Fruit fly (Drosophila melanogaster): Measurements from ENCODE around the gene Top1.

Gene Top1

DNA sequence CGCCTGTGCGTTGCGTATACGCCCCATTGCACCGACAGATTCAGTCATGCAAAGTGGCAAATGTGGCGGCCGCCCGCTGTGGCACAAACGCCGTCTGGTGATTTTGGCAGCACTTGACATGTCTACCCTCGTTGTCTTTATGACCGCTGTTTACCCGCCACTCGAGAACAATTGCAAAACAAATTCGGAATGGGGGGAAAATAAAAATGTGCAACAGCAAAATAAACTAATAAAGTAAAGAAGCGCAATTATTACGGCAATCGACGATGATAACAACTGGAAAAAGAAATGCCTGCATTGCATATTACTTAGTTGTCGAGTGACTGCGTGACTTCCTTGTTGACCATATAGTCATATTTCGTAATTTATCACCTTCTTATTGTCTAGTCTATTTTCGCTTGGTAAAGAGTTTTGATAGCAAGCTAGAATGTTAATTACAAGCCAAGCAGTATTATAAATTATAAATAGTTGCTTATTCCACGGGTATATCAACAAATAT is 10.8 kb upstream of the Top1 start:
- TF ChIP-seq CG8478 (optimal IDR thresholded peaks at IDR 0.05) (no peak), CTCF (optimal IDR thresholded peaks at IDR 0.05) (no peak)

DNA sequence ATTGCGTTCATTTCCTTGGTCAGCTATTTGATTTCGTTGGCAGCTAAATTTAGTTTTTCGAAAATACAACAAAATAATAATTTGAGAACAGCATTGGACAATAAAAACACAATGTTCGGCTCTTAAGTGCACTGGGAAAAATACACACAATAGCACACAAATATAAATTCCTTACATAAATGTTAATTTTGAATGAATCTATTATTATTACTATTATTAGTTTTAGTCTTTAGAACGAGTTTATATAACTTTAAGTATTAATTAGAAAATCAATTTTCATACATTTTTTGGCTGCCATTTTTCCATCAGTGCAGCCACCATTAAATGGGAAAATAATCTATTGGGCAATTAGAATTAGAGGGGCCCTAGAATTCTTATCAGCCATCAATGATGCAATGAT is 9.4 kb upstream of the Top1 start:
- TF ChIP-seq CG8478 (optimal IDR thresholded peaks at IDR 0.05) (no peak), CTCF (optimal IDR thresholded peaks at IDR 0.05) (no peak)

DNA sequence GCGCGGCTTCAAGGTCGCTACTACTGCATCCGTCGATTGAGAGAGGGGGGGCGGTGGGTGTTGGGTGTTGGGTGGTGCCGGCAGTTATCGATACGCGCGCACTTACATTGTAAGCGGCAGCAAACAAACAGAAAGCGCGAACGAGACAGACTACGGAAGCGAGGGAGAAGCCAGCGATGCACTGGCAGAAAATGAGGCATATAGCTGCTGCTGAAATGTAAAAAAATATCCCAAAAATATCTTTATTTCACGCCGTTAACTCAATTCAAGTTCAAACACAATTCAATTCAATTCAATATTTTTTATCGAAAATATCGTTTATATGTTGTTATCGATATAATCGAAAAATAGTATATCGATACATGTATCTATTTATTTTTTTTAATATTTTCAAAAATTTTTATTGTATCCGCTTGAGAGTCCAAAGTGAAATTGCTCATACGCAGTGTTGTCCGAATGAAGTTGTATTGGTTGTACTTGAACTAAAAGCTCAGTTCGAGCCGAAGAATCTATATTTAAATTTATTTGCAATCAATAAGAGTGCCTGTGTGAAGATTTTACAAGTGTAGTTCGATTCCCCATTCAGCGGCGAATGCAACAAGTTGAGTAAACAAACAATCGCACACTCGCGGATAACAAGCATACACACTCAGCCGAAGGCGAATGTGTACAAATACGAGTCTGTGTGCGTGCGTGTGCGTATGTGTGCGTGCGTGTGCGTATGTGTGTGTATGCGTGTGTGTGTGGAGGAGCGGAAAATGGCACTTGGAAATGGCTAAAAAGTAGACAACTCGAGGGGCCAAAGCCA is 7.0 kb upstream of the Top1 start:
- TF ChIP-seq CG8478 (optimal IDR thresholded peaks at IDR 0.05) (no peak), CTCF (optimal IDR thresholded peaks at IDR 0.05) (no peak)

DNA sequence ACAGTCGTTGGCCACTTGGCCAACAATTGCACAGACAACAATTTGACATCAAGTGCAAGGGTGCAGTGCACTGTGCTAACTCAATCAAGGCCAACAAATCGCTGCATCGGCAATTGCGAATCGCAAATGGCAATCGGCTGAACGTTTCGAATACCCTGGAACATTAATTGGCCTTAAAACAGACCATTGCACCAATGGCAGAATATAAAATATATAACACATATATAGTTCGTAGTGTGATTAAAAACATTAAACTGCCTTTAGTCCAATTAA is 6.5 kb upstream of the Top1 start:
- no peak for TF ChIP-seq CTCF (optimal IDR thresholded peaks at IDR 0.05)
- TF ChIP-seq CG8478 (optimal IDR thresholded peaks at IDR 0.05): no peak

DNA sequence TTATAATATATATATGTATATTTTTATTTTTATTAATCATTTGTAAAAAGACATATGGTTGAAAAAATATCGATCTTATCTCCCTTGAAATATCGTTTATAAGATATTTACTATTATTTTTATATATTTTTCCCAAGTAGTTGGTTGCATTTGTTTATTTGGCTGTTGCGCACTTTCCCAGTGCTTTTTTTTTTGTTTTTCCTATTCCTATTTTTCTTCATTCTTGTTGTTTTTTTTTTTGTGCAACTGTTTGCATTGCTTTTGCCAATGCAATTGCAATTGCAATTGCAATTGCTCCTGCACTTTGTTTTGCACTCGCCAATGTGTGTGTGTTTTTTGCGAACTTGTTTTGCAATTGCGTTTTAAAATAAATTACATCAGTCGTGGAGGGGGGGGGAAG is 5.9 kb upstream of the Top1 start:
- no peak for TF ChIP-seq CTCF (optimal IDR thresholded peaks at IDR 0.05)
- TF ChIP-seq CG8478 (optimal IDR thresholded peaks at IDR 0.05): no peak

DNA sequence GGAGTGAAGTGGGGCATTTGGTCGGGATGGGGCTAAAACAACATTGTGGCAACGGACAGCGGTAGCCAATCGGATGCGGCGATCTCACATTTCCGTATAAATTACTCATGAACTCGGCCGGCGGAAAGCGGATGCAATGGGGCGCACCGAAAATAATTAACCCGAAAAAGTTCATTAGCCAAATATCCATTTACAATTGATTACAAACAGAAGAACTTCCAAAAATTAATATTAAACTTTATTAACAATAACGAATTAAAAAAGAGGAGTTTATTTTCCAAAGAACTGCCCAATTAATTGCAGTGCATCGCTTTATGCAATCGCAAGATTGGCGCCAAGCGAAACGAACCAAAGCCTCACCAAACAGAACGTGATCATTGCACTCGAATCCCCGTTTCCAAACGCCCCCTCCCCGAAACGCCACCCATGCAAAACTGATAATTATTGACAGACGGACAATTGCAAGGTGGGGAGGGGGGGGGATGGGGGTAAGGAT is 5.4 kb upstream of the Top1 start:
- TF ChIP-seq CG8478 (optimal IDR thresholded peaks at IDR 0.05) (no peak), CTCF (optimal IDR thresholded peaks at IDR 0.05) (no peak)

DNA sequence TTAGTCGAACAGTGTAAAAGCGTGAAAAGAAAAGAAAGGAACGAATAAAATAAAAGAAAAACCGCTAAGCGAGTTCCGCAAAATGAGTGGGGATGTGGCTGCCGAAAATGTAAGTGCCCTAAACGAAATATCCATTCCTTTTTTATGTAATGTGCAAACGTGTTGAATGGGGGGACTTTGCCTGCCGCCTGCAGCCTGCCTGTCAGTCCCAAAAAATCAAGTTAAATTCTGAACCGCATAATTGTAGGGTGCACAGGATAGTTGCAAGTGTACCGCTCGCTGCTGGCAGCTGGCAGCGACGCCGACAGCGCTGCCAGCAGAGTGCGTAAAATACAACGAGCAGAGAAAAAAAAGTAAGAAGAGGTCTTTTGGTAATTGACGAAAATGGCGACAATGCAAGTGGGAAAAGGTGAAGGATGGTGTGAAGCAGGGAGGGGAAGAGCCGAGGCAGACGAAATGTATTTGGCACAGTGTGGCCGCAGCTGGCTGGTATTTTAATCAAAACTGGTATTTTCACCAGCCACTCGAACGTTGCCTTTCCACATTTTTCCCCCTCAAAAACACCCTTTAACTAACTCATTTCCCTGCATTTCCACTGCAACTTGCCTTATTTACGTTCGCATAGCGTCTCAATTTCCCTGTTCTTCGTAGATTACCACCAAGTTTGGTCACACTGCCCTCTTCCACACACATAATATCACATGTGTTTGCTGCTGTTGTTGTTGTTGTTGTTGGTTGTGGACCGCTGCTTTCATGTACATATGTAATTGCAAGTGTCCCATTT is 612 bp downstream of the Top1 start:
- TF ChIP-seq CTCF (optimal IDR thresholded peaks at IDR 0.05) (peak in 1 of 2 experiments; percentile 30), CG8478 (optimal IDR thresholded peaks at IDR 0.05) (no peak)

DNA sequence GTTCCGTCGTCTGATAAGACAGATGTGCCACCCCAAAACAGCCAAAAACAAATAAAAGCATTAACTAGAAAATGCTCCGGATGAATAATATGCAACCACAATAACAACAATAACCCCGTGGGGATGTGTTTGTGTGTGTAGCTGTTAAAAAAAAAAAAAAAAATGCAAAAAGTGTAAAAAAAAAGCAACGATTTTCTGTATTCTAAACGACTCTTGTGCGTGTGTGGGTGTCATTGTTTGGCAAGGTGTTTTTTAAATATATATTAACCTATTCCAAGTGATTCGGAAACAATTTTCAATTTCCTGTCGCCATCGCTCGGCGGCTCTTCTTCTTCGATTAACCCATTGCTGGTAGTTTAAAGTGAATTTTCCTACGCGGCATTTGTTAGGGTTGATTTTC is 1.2 kb downstream of the Top1 start:
- no peak for TF ChIP-seq CG8478 (optimal IDR thresholded peaks at IDR 0.05)

DNA sequence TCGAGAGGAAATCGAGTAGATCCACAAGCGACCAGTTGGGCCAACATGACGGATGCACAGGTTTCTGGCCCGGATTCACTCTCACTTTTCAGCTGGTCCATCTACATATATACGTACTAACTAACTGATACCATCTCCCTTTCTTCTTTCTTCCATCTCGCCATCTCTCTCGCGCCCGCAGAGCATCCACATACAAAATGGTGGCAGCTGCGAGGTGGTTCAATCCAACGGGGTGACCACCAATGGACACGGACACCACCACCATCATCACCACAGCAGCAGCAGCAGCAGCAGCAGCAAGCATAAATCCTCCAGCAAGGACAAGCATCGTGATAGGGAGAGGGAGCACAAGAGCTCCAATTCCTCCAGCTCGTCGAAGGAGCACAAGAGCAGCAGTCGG is 1.7 kb downstream of the Top1 start:
- TF ChIP-seq CG8478 (optimal IDR thresholded peaks at IDR 0.05) (no peak), CTCF (optimal IDR thresholded peaks at IDR 0.05) (no peak)

DNA sequence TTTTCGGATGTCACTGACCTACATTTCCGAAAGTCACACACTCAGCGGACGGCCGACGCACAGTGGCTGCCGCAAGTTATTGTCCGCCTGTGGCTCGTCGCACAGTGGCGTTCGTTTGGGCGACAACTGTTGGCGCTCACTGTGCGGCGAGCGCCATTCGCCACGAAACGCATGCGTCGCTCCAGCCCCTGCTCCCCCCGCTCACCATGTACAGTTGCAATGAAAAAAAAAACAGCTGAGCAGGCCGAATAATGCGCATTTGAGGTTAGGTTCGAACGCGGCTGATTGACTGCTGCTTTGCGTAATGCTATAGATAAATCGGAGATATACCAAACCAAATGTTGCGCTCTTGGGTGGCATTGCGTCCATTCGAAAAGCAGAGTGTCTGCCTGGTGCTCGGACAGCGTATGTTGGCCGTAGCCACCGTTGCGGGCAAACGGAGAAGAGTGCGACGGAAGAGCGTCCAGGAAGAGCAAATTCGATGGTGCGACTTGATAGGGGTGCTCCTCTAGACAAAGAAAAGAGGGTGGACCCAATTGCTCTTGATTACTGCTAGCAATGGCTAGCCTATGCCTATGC is 4.1 kb downstream of the Top1 start:
- TF ChIP-seq CTCF (optimal IDR thresholded peaks at IDR 0.05) (no peak), CG8478 (optimal IDR thresholded peaks at IDR 0.05) (no peak)

DNA sequence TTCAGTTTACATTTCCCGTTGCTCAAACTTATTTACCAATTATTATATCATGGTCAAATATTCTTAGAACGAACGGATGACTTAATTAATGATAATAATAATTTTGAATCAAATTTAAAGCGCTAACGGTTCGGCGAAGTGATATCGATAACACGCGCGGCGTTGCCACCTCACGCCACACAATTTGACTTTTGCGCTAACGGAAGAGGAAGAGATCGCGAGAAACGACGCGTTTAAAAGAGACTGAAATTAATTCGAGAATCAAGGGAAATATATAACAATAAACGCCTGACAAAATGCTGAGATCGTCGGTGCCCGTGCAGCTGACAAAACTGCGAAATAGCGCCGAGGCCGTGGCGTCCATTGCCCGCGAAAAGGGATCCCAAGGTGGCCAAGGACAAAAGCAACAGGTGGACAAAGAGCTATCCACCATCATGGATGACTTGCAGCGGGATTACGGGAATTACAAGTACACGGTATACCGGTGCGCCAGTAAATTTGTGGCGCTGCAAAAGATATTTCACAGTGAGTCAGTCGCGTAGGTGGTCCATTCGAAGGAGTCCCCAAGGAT is 9.0 kb downstream of the Top1 start, which contains the start of gene dah:
TSS of gene dah (plus strand) at position 195 of the 571 bp plus-strand sequence.
- TF ChIP-seq CG8478 (optimal IDR thresholded peaks at IDR 0.05): no peak
- no peak for TF ChIP-seq CTCF (optimal IDR thresholded peaks at IDR 0.05)

DNA sequence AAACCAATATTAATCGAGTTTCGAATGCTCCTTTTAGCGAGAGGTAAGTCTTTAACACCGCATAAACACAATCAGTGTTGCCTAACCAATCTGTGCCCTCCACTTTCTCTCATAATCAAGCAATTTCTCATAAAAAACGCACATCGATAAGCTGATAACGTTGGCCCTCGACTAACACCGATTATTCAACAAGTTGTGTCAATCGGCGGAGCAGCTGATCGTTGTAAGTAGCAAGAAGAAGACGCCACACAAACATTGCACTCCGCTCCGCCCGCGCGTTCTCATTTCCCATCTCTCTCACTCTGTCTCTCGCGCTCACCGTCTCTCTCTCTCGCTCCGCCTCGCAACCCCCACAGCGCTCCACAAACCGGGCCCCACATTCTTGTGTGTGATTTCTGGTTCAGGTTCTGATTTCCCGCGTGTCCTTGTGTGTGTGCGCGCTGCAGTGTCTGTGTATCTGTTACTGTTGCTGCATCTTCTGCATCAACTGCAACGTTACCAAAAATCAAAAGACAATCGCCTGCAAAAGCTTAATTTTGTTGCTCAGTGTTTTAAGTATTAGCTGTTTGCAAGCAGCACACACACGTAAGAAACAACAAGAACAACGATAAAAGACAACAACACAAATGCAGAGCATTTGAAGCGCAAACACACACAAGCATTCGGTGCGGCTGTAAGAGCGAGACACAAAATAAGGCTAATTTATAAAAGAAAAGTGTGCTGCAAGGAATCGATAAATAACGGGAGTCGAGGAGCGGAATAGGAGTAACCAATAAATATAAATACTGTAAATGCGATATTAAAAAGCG is 14.0 kb downstream of the Top1 start, which contains the start of the genes CG9114 and HDAC6:
TSS of gene CG9114 (minus strand) at position 89 of the 809 bp plus-strand sequence.
TSS of gene HDAC6 (plus strand) at position 245 of the 809 bp plus-strand sequence.
- TF ChIP-seq CG8478 (optimal IDR thresholded peaks at IDR 0.05): no peak
- no peak for TF ChIP-seq CTCF (optimal IDR thresholded peaks at IDR 0.05)

DNA sequence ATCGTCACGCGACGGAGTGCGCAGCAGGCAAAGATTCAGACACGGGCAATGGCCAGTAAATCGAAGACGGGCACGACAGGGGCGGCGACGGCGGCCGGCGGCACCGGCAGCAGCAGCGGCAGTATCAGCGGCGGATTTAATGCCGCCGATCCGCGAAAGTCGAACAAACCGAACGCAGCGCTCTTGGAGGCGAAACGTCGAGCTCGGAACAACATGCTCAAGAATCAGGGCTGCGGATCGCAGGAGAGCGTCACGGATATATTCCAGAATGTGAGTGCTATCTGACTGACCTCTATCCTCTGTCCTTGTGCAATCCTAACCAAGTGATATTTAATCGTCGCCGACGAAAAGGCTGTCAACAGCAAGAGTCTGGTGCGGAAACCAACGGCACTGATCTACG is 15.7 kb downstream of the Top1 start:
- TF ChIP-seq CG8478 (optimal IDR thresholded peaks at IDR 0.05) (no peak), CTCF (optimal IDR thresholded peaks at IDR 0.05) (no peak)

DNA sequence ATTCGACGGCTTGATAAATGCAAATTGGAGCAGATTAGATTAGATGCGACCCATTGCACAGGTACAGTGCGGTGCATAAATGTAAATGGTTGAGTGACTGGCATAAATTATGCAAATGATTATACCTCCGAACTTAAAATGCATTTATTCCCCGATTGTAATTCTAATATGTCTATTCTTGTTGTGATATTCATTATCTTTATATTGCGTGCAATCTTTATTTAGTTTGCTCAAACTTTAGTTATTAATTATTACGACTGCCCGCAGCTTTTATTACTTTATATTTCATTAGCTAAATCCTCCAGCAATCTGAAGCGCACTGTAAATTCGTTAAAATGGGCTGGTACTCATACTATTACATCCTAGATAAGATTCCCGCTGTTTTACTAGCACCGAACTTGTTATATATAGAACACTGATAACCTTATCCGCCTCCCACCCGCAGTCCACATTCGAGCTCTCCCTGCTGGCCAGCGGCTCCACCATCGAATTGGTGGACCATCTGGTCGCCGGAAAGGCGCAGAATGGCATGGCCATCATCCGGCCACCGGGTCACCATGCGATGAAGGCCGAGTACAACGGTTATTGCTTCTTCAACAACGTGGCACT is 16.7 kb downstream of the Top1 start:
- TF ChIP-seq CG8478 (optimal IDR thresholded peaks at IDR 0.05) (no peak), CTCF (optimal IDR thresholded peaks at IDR 0.05) (no peak)

Data from S2 (cell line).